Fruit fly (Drosophila melanogaster) whole organism, prepupa: Measurements from ENCODE around the gene qjt.

Experiments used
- Blimp-1 ChIP-seq: fragments of 200-800 bp; sonication (Bioruptor generic); optimal IDR thresholded peaks from 3 replicates; lab custom pipeline; 2017; ENCODE audit warnings: missing biosample characterization, missing genetic modification characterization, mild to moderate bottlenecking, moderate library complexity, missing genetic modification reagents
- CG8319 ChIP-seq: fragments of 200-800 bp; sonication (Bioruptor generic); optimal IDR thresholded peaks from 3 replicates; lab custom pipeline; 2016; ENCODE audit warnings: missing biosample characterization, missing genetic modification characterization
- Smox ChIP-seq: fragments of 200-800 bp; sonication (Bioruptor generic); optimal IDR thresholded peaks from 3 replicates; lab custom pipeline; 2016; ENCODE audit warnings: missing biosample characterization, missing genetic modification characterization
- achi ChIP-seq: fragments of 200-800 bp; sonication (Bioruptor generic); optimal IDR thresholded peaks from 3 replicates; lab custom pipeline; 2016; ENCODE audit warnings: missing biosample characterization, missing genetic modification characterization

DNA sequence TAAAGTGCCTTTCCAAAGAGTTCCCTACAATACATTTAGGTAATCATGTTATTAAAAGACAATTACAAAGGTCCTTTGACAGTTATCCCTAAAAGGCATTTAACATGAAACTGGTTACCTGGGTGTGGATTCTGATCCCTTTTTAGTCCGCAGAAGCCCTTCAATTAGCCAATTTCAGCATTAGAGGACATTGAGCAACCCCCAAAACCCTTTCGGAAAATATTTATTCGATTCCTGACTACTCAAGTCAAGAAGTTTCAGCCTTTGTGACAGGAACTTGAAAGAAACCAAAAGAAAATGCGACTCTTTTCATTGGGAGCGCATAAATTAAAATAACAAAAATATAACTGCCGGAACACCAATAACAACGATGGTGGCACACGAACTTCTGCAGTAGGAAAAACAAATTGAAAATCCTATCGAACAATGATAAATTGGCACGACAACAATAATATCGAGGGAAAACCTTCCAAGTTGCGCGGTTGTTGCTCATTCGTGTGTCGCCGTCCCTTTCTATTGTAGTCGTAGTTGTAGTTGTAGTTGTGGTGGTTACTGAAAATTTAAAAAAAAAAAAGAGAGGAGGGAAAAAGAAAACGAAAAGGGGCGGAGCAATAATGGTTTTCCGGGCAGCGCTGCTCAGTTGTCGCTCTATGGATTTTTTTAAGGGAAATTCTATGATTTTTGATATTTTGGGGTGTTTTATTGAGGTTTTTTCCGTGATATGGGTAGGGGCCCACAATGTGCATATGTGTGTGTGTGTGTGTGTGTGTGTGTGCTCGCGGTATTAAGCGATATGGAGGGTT lies 33.1 kb upstream of the qjt start:
- TF ChIP-seq Blimp-1 (GFP tag; lab: Kevin White, UChicago) (no peak), Smox (GFP tag; lab: Kevin White, UChicago) (no peak), achi (GFP tag; lab: Kevin White, UChicago) (no peak), CG8319 (GFP tag; lab: Kevin White, UChicago) (no peak)
